Fruit fly (Drosophila melanogaster) whole organism, prepupa: ENCODE measurements around the gene bru3.

ENCODE experiments used
- CG10631 ChIP-seq: fragments of 200-800 bp; sonication (Bioruptor generic); optimal IDR thresholded peaks from 2 replicates; lab custom pipeline; 2016; ENCODE audit warnings: missing biosample characterization, missing genetic modification characterization
- CG11902 ChIP-seq: fragments of 200-800 bp; sonication (Bioruptor generic); optimal IDR thresholded peaks from 3 replicates; lab custom pipeline; 2016; ENCODE audit warnings: missing biosample characterization, missing genetic modification characterization
- CG15336 ChIP-seq: fragments of 200-800 bp; sonication (Bioruptor generic); IDR thresholded peaks from 2 replicates; pipeline ENCODE4 v1.3.6; 2022; ENCODE audit warnings: missing biosample characterization, missing genetic modification characterization
- CG16779 ChIP-seq: fragments of 200-800 bp; sonication (Bioruptor generic); optimal IDR thresholded peaks from 3 replicates; lab custom pipeline; 2017; ENCODE audit warnings: missing biosample characterization, mild to moderate bottlenecking, missing genetic modification characterization
- CG31627 ChIP-seq: fragments of 200-800 bp; sonication (Bioruptor generic); optimal IDR thresholded peaks from 3 replicates; lab custom pipeline; 2016; ENCODE audit warnings: missing biosample characterization, missing genetic modification characterization
- CG34406 ChIP-seq: fragments of 200-800 bp; sonication (Bioruptor generic); optimal IDR thresholded peaks from 3 replicates; lab custom pipeline; 2016; ENCODE audit warnings: missing biosample characterization, missing genetic modification characterization
- CG3919 ChIP-seq: fragments of 200-800 bp; sonication (Bioruptor generic); optimal IDR thresholded peaks from 3 replicates; lab custom pipeline; 2016; ENCODE audit warnings: missing biosample characterization, missing genetic modification characterization
- CG4318 ChIP-seq: fragments of 200-800 bp; sonication (Bioruptor generic); optimal IDR thresholded peaks from 3 replicates; lab custom pipeline; 2017; ENCODE audit warnings: missing biosample characterization, mild to moderate bottlenecking, missing genetic modification characterization
- CG6792 ChIP-seq: fragments of 200-800 bp; sonication (Bioruptor generic); optimal IDR thresholded peaks from 3 replicates; lab custom pipeline; 2016; ENCODE audit warnings: missing biosample characterization, missing genetic modification characterization
- CG7368 ChIP-seq: fragments of 200-800 bp; sonication (Bioruptor generic); optimal IDR thresholded peaks from 3 replicates; lab custom pipeline; 2016; ENCODE audit warnings: missing biosample characterization, missing genetic modification characterization
- CG8119 ChIP-seq: fragments of 200-800 bp; sonication (Bioruptor generic); IDR thresholded peaks from 3 replicates; pipeline ENCODE4 v1.3.6; 2022; ENCODE audit warnings: missing biosample characterization, missing genetic modification characterization
- CG8319 ChIP-seq: fragments of 200-800 bp; sonication (Bioruptor generic); optimal IDR thresholded peaks from 3 replicates; lab custom pipeline; 2016; ENCODE audit warnings: missing biosample characterization, missing genetic modification characterization
- CG8632 ChIP-seq: fragments of 200-800 bp; sonication (Bioruptor generic); optimal IDR thresholded peaks from 3 replicates; lab custom pipeline; 2016; ENCODE audit warnings: missing biosample characterization, missing genetic modification characterization
- CG9139 ChIP-seq: fragments of 200-800 bp; sonication (Bioruptor generic); optimal IDR thresholded peaks from 3 replicates; lab custom pipeline; 2017; ENCODE audit warnings: missing biosample characterization, mild to moderate bottlenecking, missing genetic modification characterization
- Eip75B ChIP-seq: fragments of 200-800 bp; sonication (Bioruptor generic); optimal IDR thresholded peaks from 3 replicates; lab custom pipeline; 2016; ENCODE audit warnings: missing biosample characterization, missing genetic modification characterization
- Eip78C ChIP-seq: fragments of 200-800 bp; sonication (Bioruptor generic); peaks from one replicate; lab custom pipeline; 2016; ENCODE audit warnings: missing biosample characterization, missing genetic modification characterization
- Eip93F ChIP-seq: fragments of 200-800 bp; sonication (Bioruptor generic); optimal IDR thresholded peaks from 2 replicates; lab custom pipeline; 2016; ENCODE audit warnings: missing biosample characterization, mild to moderate bottlenecking, missing genetic modification characterization
- Hr38 ChIP-seq: sonication (Bioruptor generic); optimal IDR thresholded peaks from 2 replicates; lab custom pipeline; 2016; ENCODE audit warnings: missing biosample characterization, missing genetic modification characterization
- Hr39 ChIP-seq: fragments of 200-800 bp; sonication (Bioruptor generic); optimal IDR thresholded peaks from 2 replicates; lab custom pipeline; 2016; ENCODE audit warnings: missing biosample characterization, missing genetic modification characterization
- Hr4 ChIP-seq: fragments of 200-800 bp; sonication (Bioruptor generic); optimal IDR thresholded peaks from 3 replicates; lab custom pipeline; 2016; ENCODE audit warnings: missing biosample characterization, missing genetic modification characterization
- Lpt ChIP-seq: fragments of 200-800 bp; sonication (Bioruptor generic); optimal IDR thresholded peaks from 3 replicates; lab custom pipeline; 2016; ENCODE audit warnings: missing biosample characterization, missing genetic modification characterization
- OdsH ChIP-seq: fragments of 200-800 bp; sonication (Bioruptor generic); optimal IDR thresholded peaks from 3 replicates; lab custom pipeline; 2016; ENCODE audit warnings: missing biosample characterization, missing genetic modification characterization
- Smox ChIP-seq: fragments of 200-800 bp; sonication (Bioruptor generic); optimal IDR thresholded peaks from 3 replicates; lab custom pipeline; 2016; ENCODE audit warnings: missing biosample characterization, missing genetic modification characterization
- Sox15 ChIP-seq: fragments of 200-800 bp; sonication (Bioruptor generic); optimal IDR thresholded peaks from 3 replicates; lab custom pipeline; 2016; ENCODE audit warnings: missing biosample characterization, missing genetic modification characterization
- achi ChIP-seq: fragments of 200-800 bp; sonication (Bioruptor generic); optimal IDR thresholded peaks from 3 replicates; lab custom pipeline; 2016; ENCODE audit warnings: missing biosample characterization, missing genetic modification characterization
- cyc ChIP-seq: fragments of 200-800 bp; sonication (Bioruptor generic); optimal IDR thresholded peaks from 3 replicates; lab custom pipeline; 2016; ENCODE audit warnings: missing biosample characterization, missing genetic modification characterization
- dac ChIP-seq: fragments of 200-800 bp; sonication (Bioruptor generic); optimal IDR thresholded peaks from 2 replicates; lab custom pipeline; 2017; ENCODE audit warnings: missing biosample characterization, mild to moderate bottlenecking, missing genetic modification characterization
- dsx ChIP-seq: fragments of 200-800 bp; optimal IDR thresholded peaks from 3 replicates; lab custom pipeline; 2019; ENCODE audit warnings: missing biosample characterization, mild to moderate bottlenecking, missing genetic modification characterization, moderate library complexity; ENCODE audit not compliant: poor library complexity, severe bottlenecking
- fd85E ChIP-seq: fragments of 200-800 bp; sonication (Bioruptor generic); optimal IDR thresholded peaks from 3 replicates; lab custom pipeline; 2016; ENCODE audit warnings: missing biosample characterization, missing genetic modification characterization
- fkh ChIP-seq: fragments of 200-800 bp; sonication (Bioruptor generic); optimal IDR thresholded peaks from 3 replicates; lab custom pipeline; 2017; ENCODE audit warnings: missing biosample characterization, mild to moderate bottlenecking, missing genetic modification characterization, moderate library complexity
- lz ChIP-seq: fragments of 200-800 bp; sonication (Bioruptor generic); optimal IDR thresholded peaks from 3 replicates; lab custom pipeline; 2016; ENCODE audit warnings: missing biosample characterization, missing genetic modification characterization
- net ChIP-seq: fragments of 200-800 bp; sonication (Bioruptor generic); optimal IDR thresholded peaks from 3 replicates; lab custom pipeline; 2016; ENCODE audit warnings: missing biosample characterization, missing genetic modification characterization
- pdm3 ChIP-seq: fragments of 200-800 bp; sonication (Bioruptor generic); optimal IDR thresholded peaks from 3 replicates; lab custom pipeline; 2016; ENCODE audit warnings: missing biosample characterization, missing genetic modification characterization
- salr ChIP-seq, 2 experiments: fragments of 200-800 bp; sonication (Bioruptor generic); optimal IDR thresholded peaks; 3 replicates each; lab custom pipeline; 2016 to 2018; ENCODE audit warnings: missing biosample characterization in 2 of 2, missing genetic modification characterization in 2 of 2, mild to moderate bottlenecking in 1 of 2
- svp ChIP-seq: fragments of 200-800 bp; sonication (Bioruptor generic); peaks from one replicate; lab custom pipeline; 2016; ENCODE audit warnings: missing biosample characterization, missing genetic modification characterization
- vri ChIP-seq: fragments of 200-800 bp; sonication (Bioruptor generic); optimal IDR thresholded peaks from 3 replicates; lab custom pipeline; 2016; ENCODE audit warnings: missing biosample characterization, mild to moderate bottlenecking, missing genetic modification characterization

The bru3 gene

DNA sequence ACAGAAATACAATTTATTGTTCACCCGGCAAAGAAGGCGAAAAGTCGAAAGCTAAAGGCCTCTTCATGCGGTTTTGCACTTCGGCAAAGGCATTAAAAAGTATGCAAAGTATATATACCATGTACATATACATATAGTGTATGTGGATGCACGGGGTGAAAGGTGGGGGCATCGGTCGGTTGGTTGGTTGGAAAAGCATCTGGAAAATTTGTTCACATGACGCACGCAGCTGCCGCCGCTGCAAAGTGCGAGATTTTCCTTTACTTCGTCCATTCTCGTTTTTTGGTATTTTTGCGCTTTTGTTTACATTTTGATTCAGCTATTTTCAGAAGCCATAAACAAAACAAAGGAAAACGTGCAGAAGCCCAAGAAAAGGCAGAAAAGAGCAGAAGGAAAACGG, 143.2 kb downstream of the bru3 start:
- TF ChIP-seq CG31627 (GFP tag; lab: Kevin White, UChicago), result no peak
- no peak for TF ChIP-seq dac
- no peak for TF ChIP-seq CG11902 (GFP tag; lab: Kevin White, UChicago)
- TF ChIP-seq Sox15, result no peak
- TF ChIP-seq CG34406, result no peak
- TF ChIP-seq Hr39 (GFP tag; lab: Kevin White, UChicago), result no peak
- no peak for TF ChIP-seq CG3919 (GFP tag; lab: Kevin White, UChicago)
- TF ChIP-seq cyc, result no peak
- no peak for TF ChIP-seq Smox (GFP tag; lab: Kevin White, UChicago)
- no peak for TF ChIP-seq CG16779 (tag; lab: Kevin White, UChicago)
- no peak for TF ChIP-seq CG7368
- TF ChIP-seq pdm3 (GFP tag; lab: Kevin White, UChicago), result no peak
- no peak for TF ChIP-seq fd85E (GFP tag; lab: Kevin White, UChicago)

dm6 chr3L:13658700-13659099, 144.5 kb downstream of the bru3 start:
- TF ChIP-seq dsx, result no peak
- TF ChIP-seq lz, result no peak
- TF ChIP-seq CG3919 (GFP tag; lab: Kevin White, UChicago), result no peak
- no peak for TF ChIP-seq Eip75B (GFP tag; lab: Kevin White, UChicago)
- TF ChIP-seq OdsH, result no peak
- no peak for TF ChIP-seq CG15336 (GFP tag; lab: Robert Waterston, UW)
- TF ChIP-seq CG8119 (GFP tag; lab: Robert Waterston, UW), result no peak

dm6 chr3L:13648014-13648413, 155.2 kb downstream of the bru3 start:
- TF ChIP-seq net (GFP tag; lab: Kevin White, UChicago) (no peak), achi (no peak), dac (no peak), CG8319 (GFP tag; lab: Kevin White, UChicago) (no peak)

DNA sequence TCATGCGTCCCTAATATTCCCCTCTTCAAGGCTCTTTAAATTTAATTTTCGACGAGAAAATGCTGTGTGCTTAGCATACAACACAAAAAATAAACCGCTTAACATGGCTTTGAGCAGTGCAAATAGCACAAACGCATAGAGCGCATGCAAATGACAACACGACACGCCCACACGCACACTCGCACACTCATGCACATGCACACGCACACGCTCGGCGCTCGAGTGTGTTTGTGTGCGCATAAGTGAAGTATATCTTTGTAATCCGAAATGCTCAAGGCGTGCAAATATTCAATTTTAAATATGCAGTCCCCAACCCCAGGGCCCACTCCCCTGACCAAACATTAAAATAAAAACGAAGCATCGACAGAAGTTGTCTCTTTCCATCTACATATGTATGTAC, 157.2 kb downstream of the bru3 start:
- TF ChIP-seq fkh (GFP tag; lab: Kevin White, UChicago) (no peak), vri (no peak), salr (GFP tag; optimal IDR thresholded peaks at IDR 0.05; lab: Kevin White, UChicago) (no peak), Eip78C (no peak), Hr38 (no peak), achi (no peak)

DNA sequence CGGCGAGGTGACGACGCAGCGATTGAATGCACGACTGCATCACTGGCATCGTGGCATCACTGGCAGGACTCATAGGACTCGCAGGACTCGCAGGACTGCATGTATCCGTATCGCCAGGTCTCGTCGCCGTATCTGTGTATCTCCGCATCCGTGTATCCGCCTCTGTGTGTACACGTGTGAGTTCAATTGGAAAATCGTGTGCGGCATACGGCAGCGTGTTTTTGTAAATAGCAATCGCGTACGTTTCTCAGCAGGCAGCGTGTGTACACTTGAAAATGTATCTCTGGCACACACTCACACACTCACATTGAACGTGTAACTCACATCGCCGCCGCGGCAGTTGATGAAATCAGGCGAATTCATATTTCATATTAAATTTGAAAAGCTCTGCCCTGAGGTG, 157.9 kb downstream of the bru3 start:
- TF ChIP-seq CG8632 (GFP tag; lab: Kevin White, UChicago) (no peak), CG34406 (no peak), dac (no peak), lz (no peak), fkh (GFP tag; lab: Kevin White, UChicago) (no peak), CG6792 (GFP tag; lab: Kevin White, UChicago) (no peak), vri (no peak), Hr4 (GFP tag; lab: Kevin White, UChicago) (no peak), OdsH (no peak), net (GFP tag; lab: Kevin White, UChicago) (no peak), Eip78C (no peak), Lpt (no peak), cyc (no peak), CG15336 (GFP tag; lab: Robert Waterston, UW) (no peak)

DNA sequence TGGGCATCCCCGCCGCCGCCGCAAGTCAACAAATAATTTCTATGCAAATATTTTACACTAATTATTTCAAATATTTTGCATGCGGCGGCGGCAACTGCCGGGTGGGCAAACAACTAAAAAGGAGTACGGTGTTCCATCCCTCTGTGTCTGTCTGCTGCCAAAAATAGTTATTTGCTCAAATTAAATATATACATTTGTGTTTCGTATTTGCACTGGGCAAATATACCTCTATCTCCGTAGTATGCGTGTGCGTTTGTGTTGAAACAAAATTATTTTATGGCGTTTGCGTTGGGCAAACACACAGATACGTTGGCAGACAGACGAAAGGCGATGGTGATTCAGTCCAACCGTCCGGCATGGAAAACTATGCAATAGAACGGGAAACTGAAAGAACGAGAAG, 180.4 kb downstream of the bru3 start:
- TF ChIP-seq cyc, result no peak
- TF ChIP-seq svp, result no peak
- TF ChIP-seq CG9139 (GFP tag; lab: Kevin White, UChicago), result no peak
- TF ChIP-seq Eip93F (GFP tag; lab: Kevin White, UChicago), result no peak
- no peak for TF ChIP-seq CG10631 (GFP tag; lab: Kevin White, UChicago)
- no peak for TF ChIP-seq CG4318 (GFP tag; lab: Kevin White, UChicago)
